Worm (Caenorhabditis elegans) whole organism, L1 larva: Measurements from ENCODE around the gene evl-18.
A peak's percentile ranks its signal among the peaks of the same experiment; 100 is the strongest.

ENCODE experiments used
- C34B4.2 ChIP-seq: sonication (generic microtip); optimal IDR thresholded peaks from 2 replicates; lab custom pipeline; 2017; ENCODE audit warnings: mild to moderate bottlenecking, missing genetic modification characterization, missing compliant biosample characterization
- aly-2 ChIP-seq: fragments of 150-350 bp; optimal IDR thresholded peaks from 2 replicates; lab custom pipeline; 2014; ENCODE audit warnings: missing biosample characterization, missing genetic modification characterization
- blmp-1 ChIP-seq: fragments of 150-350 bp; optimal IDR thresholded peaks from 2 replicates; lab custom pipeline; 2014; ENCODE audit warnings: missing biosample characterization, missing genetic modification characterization
- ceh-63 ChIP-seq: fragments of 200-800 bp; sonication (Bioruptor generic); optimal IDR thresholded peaks from 2 replicates; lab custom pipeline; 2018; ENCODE audit warnings: mild to moderate bottlenecking, missing genetic modification characterization, missing compliant biosample characterization
- ceh-8 ChIP-seq: fragments of 200-800 bp; sonication (Bioruptor generic); optimal IDR thresholded peaks from 2 replicates; lab custom pipeline; 2018; ENCODE audit warnings: mild to moderate bottlenecking, missing genetic modification characterization, moderate library complexity, missing compliant biosample characterization
- ceh-90 ChIP-seq: sonication (generic microtip); optimal IDR thresholded peaks from 2 replicates; lab custom pipeline; 2016; ENCODE audit warnings: missing genetic modification characterization, missing compliant biosample characterization
- ces-1 ChIP-seq: fragments of 150-350 bp; optimal IDR thresholded peaks from 2 replicates; lab custom pipeline; 2014; ENCODE audit warnings: missing biosample characterization, missing genetic modification reagents, missing genetic modification characterization
- dsc-1 ChIP-seq: sonication (generic microtip); optimal IDR thresholded peaks from 2 replicates; lab custom pipeline; 2016; ENCODE audit warnings: mild to moderate bottlenecking, missing genetic modification characterization, missing compliant biosample characterization
- efl-1 ChIP-seq, 4 experiments: fragments of 150-350 bp; optimal IDR thresholded peaks in 3 of 4; peaks in 1 of 4; 1 replicate in 1 of 4; 2 replicates in 3 of 4; lab custom pipeline; 2014; ENCODE audit warnings: missing biosample characterization in 2 of 4, missing genetic modification characterization in 2 of 4, missing genetic modification reagents in 2 of 4
- egl-27 ChIP-seq, 2 experiments: fragments of 150-350 bp in 1 of 2; sonication (generic microtip); optimal IDR thresholded peaks; 3 replicates each; lab custom pipeline; 2017 to 2018; ENCODE audit warnings: missing biosample characterization in 2 of 2, missing genetic modification characterization in 2 of 2, missing genetic modification reagents in 2 of 2
- elt-2 ChIP-seq: sonication (generic microtip); optimal IDR thresholded peaks from 2 replicates; lab custom pipeline; 2016; ENCODE audit warnings: missing genetic modification characterization, mild to moderate bottlenecking, inconsistent platforms, missing compliant biosample characterization, missing genetic modification reagents
- elt-3 ChIP-seq, 6 experiments: fragments of 150-350 bp in 1 of 6; sonication (generic microtip); optimal IDR thresholded peaks; 2 replicates each; lab custom pipeline; 2017 to 2018; ENCODE audit warnings: missing biosample characterization in 6 of 6, missing genetic modification characterization in 6 of 6, inconsistent platforms in 1 of 6
- fkh-10 ChIP-seq: sonication (generic microtip); optimal IDR thresholded peaks from 2 replicates; lab custom pipeline; 2017; ENCODE audit warnings: missing biosample characterization, missing genetic modification reagents, missing genetic modification characterization
- fkh-4 ChIP-seq: sonication (generic microtip); optimal IDR thresholded peaks from 2 replicates; lab custom pipeline; 2016; ENCODE audit warnings: missing compliant biosample characterization, missing genetic modification characterization, borderline replicate concordance
- fkh-8 ChIP-seq: sonication (generic microtip); optimal IDR thresholded peaks from 2 replicates; lab custom pipeline; 2016; ENCODE audit warnings: mild to moderate bottlenecking, missing genetic modification characterization, missing compliant biosample characterization
- grh-1 ChIP-seq: fragments of 200-800 bp; sonication (Bioruptor generic); IDR thresholded peaks from 2 replicates; pipeline ENCODE4 v1.3.6; 2022; ENCODE audit warnings: missing genetic modification reagents, missing genetic modification characterization, missing compliant biosample characterization
- hlh-17 ChIP-seq: fragments of 200-800 bp; sonication (Bioruptor generic); optimal IDR thresholded peaks from 2 replicates; lab custom pipeline; 2018; ENCODE audit warnings: missing genetic modification characterization, mild to moderate bottlenecking, missing compliant biosample characterization, moderate library complexity, borderline replicate concordance
- hpl-2 ChIP-seq: fragments of 150-350 bp; optimal IDR thresholded peaks from 2 replicates; lab custom pipeline; 2014; ENCODE audit warnings: missing biosample characterization, missing genetic modification reagents, missing genetic modification characterization
- irx-1 ChIP-seq: sonication (generic microtip); optimal IDR thresholded peaks from 2 replicates; lab custom pipeline; 2016; ENCODE audit warnings: missing genetic modification characterization, missing compliant biosample characterization
- lin-13 ChIP-seq: fragments of 150-350 bp; optimal IDR thresholded peaks from 2 replicates; lab custom pipeline; 2014; ENCODE audit warnings: missing biosample characterization, missing genetic modification reagents, missing genetic modification characterization
- lin-14 ChIP-seq: fragments of 200-800 bp; sonication (Bioruptor generic); optimal IDR thresholded peaks from 2 replicates; lab custom pipeline; 2018; ENCODE audit warnings: mild to moderate bottlenecking, missing genetic modification characterization, moderate library complexity, missing compliant biosample characterization
- lin-35 ChIP-seq, 2 experiments: fragments of 150-350 bp; optimal IDR thresholded peaks; 2 replicates each; lab custom pipeline; 2014; ENCODE audit warnings: missing biosample characterization in 2 of 2, missing genetic modification characterization in 2 of 2, missing genetic modification reagents in 2 of 2
- mdl-1 ChIP-seq, 2 experiments: fragments of 150-350 bp; optimal IDR thresholded peaks; 2 replicates each; lab custom pipeline; 2014 to 2017; ENCODE audit warnings: missing biosample characterization in 2 of 2, missing genetic modification characterization in 2 of 2, inconsistent platforms in 1 of 2
- nhr-12 ChIP-seq: sonication (generic microtip); optimal IDR thresholded peaks from 2 replicates; lab custom pipeline; 2017; ENCODE audit warnings: missing biosample characterization, missing genetic modification characterization
- nhr-237 ChIP-seq: fragments of 150-350 bp; optimal IDR thresholded peaks from 2 replicates; lab custom pipeline; 2014; ENCODE audit warnings: missing biosample characterization, missing genetic modification characterization
- nhr-28 ChIP-seq: fragments of 150-350 bp; optimal IDR thresholded peaks from 2 replicates; lab custom pipeline; 2014; ENCODE audit warnings: missing biosample characterization, missing genetic modification characterization
- nhr-47 ChIP-seq: sonication (generic microtip); optimal IDR thresholded peaks from 2 replicates; lab custom pipeline; 2016; ENCODE audit warnings: mild to moderate bottlenecking, missing genetic modification characterization, moderate library complexity, missing compliant biosample characterization
- nhr-85 ChIP-seq: sonication (generic microtip); peaks from one replicate; lab custom pipeline; 2016; ENCODE audit warnings: missing genetic modification characterization, inconsistent platforms, missing compliant biosample characterization
- pax-3 ChIP-seq: fragments of 200-800 bp; sonication (Bioruptor generic); optimal IDR thresholded peaks from 2 replicates; lab custom pipeline; 2018; ENCODE audit warnings: mild to moderate bottlenecking, missing genetic modification characterization, moderate library complexity, missing compliant biosample characterization
- snpc-4 ChIP-seq: fragments of 150-350 bp; optimal IDR thresholded peaks from 2 replicates; lab custom pipeline; 2014; ENCODE audit warnings: missing biosample characterization, missing genetic modification characterization
- sup-37 ChIP-seq: fragments of 200-800 bp; sonication (Bioruptor generic); optimal IDR thresholded peaks from 2 replicates; lab custom pipeline; 2018; ENCODE audit warnings: mild to moderate bottlenecking, missing genetic modification characterization, missing compliant biosample characterization
- swsn-7 ChIP-seq: sonication (generic microtip); optimal IDR thresholded peaks from 2 replicates; lab custom pipeline; 2016; ENCODE audit warnings: missing genetic modification characterization, missing compliant biosample characterization
- tbx-2 ChIP-seq: sonication (generic microtip); optimal IDR thresholded peaks from 2 replicates; lab custom pipeline; 2016; ENCODE audit warnings: missing genetic modification characterization, missing compliant biosample characterization
- unc-130 ChIP-seq: fragments of 150-350 bp; optimal IDR thresholded peaks from 2 replicates; lab custom pipeline; 2017; ENCODE audit warnings: missing biosample characterization, missing genetic modification characterization, inconsistent platforms
- unc-86 ChIP-seq: sonication (generic microtip); optimal IDR thresholded peaks from 2 replicates; lab custom pipeline; 2016; ENCODE audit warnings: missing genetic modification characterization, missing compliant biosample characterization
- xbp-1 ChIP-seq: sonication (generic microtip); optimal IDR thresholded peaks from 2 replicates; lab custom pipeline; 2016; ENCODE audit warnings: missing genetic modification characterization, missing compliant biosample characterization
- zip-4 ChIP-seq: fragments of 200-800 bp; sonication (Bioruptor generic); optimal IDR thresholded peaks from 2 replicates; lab custom pipeline; 2018; ENCODE audit warnings: mild to moderate bottlenecking, missing genetic modification characterization, moderate library complexity, missing compliant biosample characterization
- ztf-4 ChIP-seq: fragments of 150-350 bp; optimal IDR thresholded peaks from 2 replicates; lab custom pipeline; 2014; ENCODE audit warnings: missing biosample characterization, missing genetic modification characterization

The evl-18 gene

DNA sequence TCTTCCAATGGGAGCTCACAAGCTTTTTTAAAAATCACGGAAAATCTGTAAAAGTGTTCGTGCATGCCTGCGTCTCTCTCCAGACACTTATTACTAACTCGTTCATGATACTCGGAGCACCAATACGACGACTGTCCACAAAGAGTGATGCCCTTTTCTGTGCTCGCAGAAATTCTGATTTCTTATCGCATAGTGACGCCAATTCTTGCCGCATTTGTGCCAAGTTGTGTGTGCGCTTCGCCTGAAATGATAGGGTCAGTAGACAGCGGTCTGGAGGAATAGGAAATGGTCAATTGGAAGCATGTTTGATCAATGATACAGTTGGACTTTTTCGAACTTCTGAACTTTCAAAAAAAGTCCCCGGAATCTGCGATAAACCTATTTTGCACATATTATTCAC is 29.2 kb upstream of the evl-18 start:
- TF ChIP-seq swsn-7 (tag; lab: Kevin White, UChicago) (no peak), efl-1 (optimal IDR thresholded peaks at IDR 0.05; lab: Kevin White, UChicago) (no peak), efl-1 (GFP tag; optimal IDR thresholded peaks at IDR 0.05 in 1 of 2; lab: Kevin White, UChicago) (peak in 1 of 2 experiments; percentile 67), ceh-63 (no peak), snpc-4 (tag; lab: Kevin White, UChicago) (no peak), nhr-28 (tag; lab: Kevin White, UChicago) (no peak), tbx-2 (tag; lab: Kevin White, UChicago) (no peak), lin-35 (GFP tag; optimal IDR thresholded peaks at IDR 0.05; lab: Kevin White, UChicago) (peak in 1 of 2 experiments; percentile 27), elt-2 (peak; percentile 24), ztf-4 (tag; lab: Kevin White, UChicago) (no peak), fkh-8 (tag; lab: Kevin White, UChicago) (no peak), sup-37 (no peak)
- TF ChIP-seq, all 84 proteins: peak for 3

- no peak for TF ChIP-seq C34B4.2 (tag; lab: Kevin White, UChicago)
- TF ChIP-seq hlh-17 (GFP tag; lab: Kevin White, UChicago) = no peak
- no peak for TF ChIP-seq zip-4 (GFP tag; lab: Kevin White, UChicago)
- no peak for TF ChIP-seq aly-2 (tag; lab: Kevin White, UChicago)
- peak; percentile 12 for TF ChIP-seq pax-3
- no peak for TF ChIP-seq fkh-10 (GFP tag; lab: Kevin White, UChicago)
- TF ChIP-seq ces-1 = no peak
- no peak for TF ChIP-seq lin-13 (GFP tag; lab: Kevin White, UChicago)
- TF ChIP-seq dsc-1 (tag; lab: Kevin White, UChicago) = peak; percentile 72
- TF ChIP-seq xbp-1 (tag; lab: Kevin White, UChicago) = no peak
- peak; percentile 21 for TF ChIP-seq fkh-8 (tag; lab: Kevin White, UChicago)
- no peak for TF ChIP-seq hpl-2 (GFP tag; lab: Kevin White, UChicago)
Measured at ce11 chrIII:3759312-3759711, 24.5 kb upstream of the evl-18 start, which contains the start of gene arcp-1. Gene arcp-1 (minus strand): TSS chrIII:3759412.

ce11 chrIII:3745138-3745537 is 10.3 kb upstream of the evl-18 start, which contains the start of gene lin-48:
Gene lin-48 (plus strand): TSS chrIII:3745438.
- TF ChIP-seq unc-130 (tag; lab: Kevin White, UChicago) (no peak), irx-1 (no peak), elt-3 (tag; optimal IDR thresholded peaks at IDR 0.05; lab: Kevin White, UChicago) (no peak), grh-1 (GFP tag; lab: Robert Waterston, UW) (no peak), ceh-63 (no peak), fkh-4 (tag; lab: Kevin White, UChicago) (no peak), ces-1 (no peak), nhr-12 (tag; lab: Kevin White, UChicago) (no peak), pax-3 (no peak), C34B4.2 (tag; lab: Kevin White, UChicago) (no peak)
- TF ChIP-seq, all 84 proteins: peak for 0

DNA sequence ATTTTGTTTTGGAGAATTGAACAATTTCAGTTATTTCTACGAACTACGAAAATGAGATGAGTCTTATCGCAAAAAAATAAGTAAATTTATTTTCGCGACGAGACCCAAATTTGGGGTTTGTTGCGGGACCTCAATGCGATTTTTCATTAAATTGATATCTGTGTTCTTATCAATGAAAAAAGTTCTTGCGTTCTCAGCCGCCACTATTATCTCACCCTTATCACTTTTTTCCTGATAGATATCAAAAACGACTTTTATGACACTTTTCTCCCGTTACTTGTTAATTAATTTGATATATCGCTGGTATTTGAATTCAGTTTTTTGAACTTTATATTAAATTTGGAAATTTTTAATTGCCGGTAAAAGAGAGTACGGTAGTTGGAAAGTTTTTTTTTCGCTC is 8.5 kb upstream of the evl-18 start:
- no peak for TF ChIP-seq elt-2
- TF ChIP-seq nhr-47 (tag; lab: Kevin White, UChicago) = no peak
- no peak for TF ChIP-seq sup-37
- TF ChIP-seq mdl-1 (tag; optimal IDR thresholded peaks at IDR 0.05; lab: Kevin White, UChicago) = no peak
- TF ChIP-seq nhr-28 (tag; lab: Kevin White, UChicago) = no peak
- TF ChIP-seq lin-14 (GFP tag; lab: Kevin White, UChicago) = no peak
- TF ChIP-seq ceh-8 (GFP tag; lab: Kevin White, UChicago) = no peak
- no peak for TF ChIP-seq egl-27 (tag; optimal IDR thresholded peaks at IDR 0.05; lab: Kevin White, UChicago)
- TF ChIP-seq nhr-237 (tag; lab: Kevin White, UChicago) = no peak
- no peak for TF ChIP-seq efl-1 (optimal IDR thresholded peaks at IDR 0.05; lab: Kevin White, UChicago)
- no peak for TF ChIP-seq efl-1 (GFP tag; optimal IDR thresholded peaks at IDR 0.05 in 1 of 2; lab: Kevin White, UChicago)
- no peak for TF ChIP-seq ceh-90 (tag; lab: Kevin White, UChicago)
- no peak for TF ChIP-seq pax-3
- TF ChIP-seq blmp-1 (tag; lab: Kevin White, UChicago) = no peak
- no peak for TF ChIP-seq unc-86
- no peak for TF ChIP-seq nhr-85 (tag; lab: Kevin White, UChicago)
- TF ChIP-seq elt-3 (tag; optimal IDR thresholded peaks at IDR 0.05; lab: Kevin White, UChicago) = no peak
